Fruit fly (Drosophila melanogaster): ENCODE measurements around the gene wwk.

dm6 chr2L:15118507-15118906, 43.9 kb downstream of the wwk start:
- TF ChIP-seq pdm3 (GFP tag; optimal IDR thresholded peaks at IDR 0.05): no peak
- no peak for TF ChIP-seq Eip93F (GFP tag; optimal IDR thresholded peaks at IDR 0.05)
- TF ChIP-seq CG11902 (GFP tag; optimal IDR thresholded peaks at IDR 0.05): no peak
- no peak for TF ChIP-seq Hr39 (GFP tag; optimal IDR thresholded peaks at IDR 0.05)
- TF ChIP-seq Ets21C (GFP tag; optimal IDR thresholded peaks at IDR 0.05): no peak
- no peak for TF ChIP-seq CG34406 (GFP tag; optimal IDR thresholded peaks at IDR 0.05)
- no peak for TF ChIP-seq CG16779 (tag; optimal IDR thresholded peaks at IDR 0.05)
- TF ChIP-seq Gug (GFP tag; IDR thresholded peaks at IDR 0.05): no peak
- no peak for TF ChIP-seq CG6792 (GFP tag; optimal IDR thresholded peaks at IDR 0.05)
- TF ChIP-seq spab (GFP tag; optimal IDR thresholded peaks at IDR 0.05): no peak
- TF ChIP-seq Eip78C (GFP tag): no peak
- TF ChIP-seq Lpt (GFP tag; optimal IDR thresholded peaks at IDR 0.05): no peak
- no peak for TF ChIP-seq CG4318 (GFP tag; optimal IDR thresholded peaks at IDR 0.05)
- no peak for TF ChIP-seq CG7368 (GFP tag; optimal IDR thresholded peaks at IDR 0.05)
